Worm (Caenorhabditis elegans) whole organism, midembryonic: ENCODE measurements around the gene clec-126.

Source experiments
- cog-1 ChIP-seq: sonication (generic microtip); optimal IDR thresholded peaks from 2 replicates; lab custom pipeline; 2016; ENCODE audit warnings: missing genetic modification characterization, missing compliant biosample characterization
- klf-2 ChIP-seq: fragments of 200-800 bp; sonication (Bioruptor generic); conservative IDR thresholded peaks from 2 replicates; pipeline ENCODE4 v1.3.6; 2022; ENCODE audit warnings: missing genetic modification reagents, missing genetic modification characterization, missing compliant biosample characterization
- med-1 ChIP-seq: sonication (generic microtip); optimal IDR thresholded peaks from 2 replicates; lab custom pipeline; 2017; ENCODE audit warnings: missing genetic modification characterization, mild to moderate bottlenecking, missing compliant biosample characterization, antibody characterized with exemption, missing genetic modification reagents; ENCODE audit not compliant: insufficient read depth
- tab-1 ChIP-seq: fragments of 200-800 bp; sonication (Bioruptor generic); IDR thresholded peaks from 2 replicates; pipeline ENCODE4 v1.3.6; 2022; ENCODE audit warnings: missing genetic modification characterization, missing compliant biosample characterization

DNA sequence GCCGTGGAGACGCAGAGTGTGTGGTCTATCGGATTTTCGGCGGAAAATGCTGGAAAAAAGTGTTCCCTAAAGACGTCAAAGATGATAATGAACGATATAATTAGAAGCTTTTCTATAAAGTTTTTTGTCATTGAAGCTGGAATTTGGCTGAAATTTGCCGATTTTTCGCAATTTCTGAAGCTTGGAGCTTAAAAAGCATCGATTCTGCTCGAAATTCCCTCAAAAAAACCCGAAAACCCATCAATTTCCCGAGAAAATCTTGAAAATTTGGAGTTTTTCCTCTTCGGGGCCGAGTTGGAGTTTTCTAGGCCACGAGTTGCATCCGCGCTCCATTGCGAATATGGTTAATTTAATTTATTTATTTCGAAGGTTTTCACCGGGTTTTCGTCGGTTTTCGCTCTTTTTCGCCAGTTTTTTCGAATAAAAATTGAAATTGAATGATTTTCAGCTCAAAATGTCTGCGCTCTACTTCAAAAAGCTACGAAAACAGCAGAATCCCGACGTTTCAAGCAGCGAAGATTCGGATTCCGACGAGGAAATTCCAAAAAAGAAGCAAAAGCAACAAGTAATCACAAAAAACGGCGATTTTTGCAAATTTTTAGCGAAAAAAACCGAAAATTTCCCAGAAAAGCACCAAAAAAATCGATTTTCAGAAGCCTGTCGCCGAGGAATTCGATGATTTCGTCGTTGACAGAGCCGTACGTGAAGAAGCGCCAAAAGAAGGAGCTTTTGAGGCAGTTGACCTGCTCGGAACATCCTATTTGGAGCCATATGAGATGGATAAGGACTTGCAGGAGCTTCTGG lies 16.6 kb upstream of the clec-126 start, which contains the start of the genes col-71 and Y49F6B.2:
- TF ChIP-seq med-1 (GFP tag; lab: Kevin White, UChicago) = no peak
- TF ChIP-seq cog-1 (tag; lab: Kevin White, UChicago) = peak; percentile 51
- no peak for TF ChIP-seq tab-1 (GFP tag; lab: Robert Waterston, UW)
- TF ChIP-seq klf-2 (GFP tag; lab: Robert Waterston, UW) = peak; percentile 63; the same call in 1 of the 2 replicates
